Fruit fly (Drosophila melanogaster) whole organism, embryonic: Measurements from ENCODE around the gene CG14805.

ENCODE experiments used
- Atf3 ChIP-seq: fragments of 200-800 bp; sonication (Bioruptor generic); optimal IDR thresholded peaks from 3 replicates; lab custom pipeline; 2016; ENCODE audit warnings: missing biosample characterization, missing genetic modification characterization
- BEAF-32 ChIP-seq: fragments of 200-800 bp; sonication (Bioruptor generic); optimal IDR thresholded peaks from 3 replicates; lab custom pipeline; 2017; ENCODE audit warnings: missing biosample characterization, missing genetic modification characterization, mild to moderate bottlenecking, moderate library complexity, missing genetic modification reagents
- CG11093 ChIP-seq: fragments of 200-800 bp; sonication (Bioruptor generic); IDR thresholded peaks from 3 replicates; pipeline ENCODE4 v1.3.6; 2022; ENCODE audit warnings: missing biosample characterization, missing genetic modification characterization
- CG11560 ChIP-seq: fragments of 200-800 bp; sonication (Bioruptor generic); IDR thresholded peaks from 3 replicates; pipeline ENCODE4 v1.3.6; 2022; ENCODE audit warnings: missing biosample characterization, missing genetic modification characterization
- CG11696 ChIP-seq: fragments of 200-800 bp; sonication (Bioruptor generic); IDR thresholded peaks from 2 replicates; pipeline ENCODE4 v1.3.6; 2022; ENCODE audit warnings: missing biosample characterization, missing genetic modification characterization
- CG14667 ChIP-seq: fragments of 200-800 bp; sonication (Bioruptor generic); IDR thresholded peaks from 2 replicates; pipeline ENCODE4 v1.3.6; 2022; ENCODE audit warnings: missing biosample characterization, missing genetic modification characterization
- CG14965 ChIP-seq: fragments of 200-800 bp; sonication (Bioruptor generic); optimal IDR thresholded peaks from 2 replicates; lab custom pipeline; 2016; ENCODE audit warnings: missing biosample characterization, missing genetic modification characterization, borderline replicate concordance
- CG15073 ChIP-seq: fragments of 200-800 bp; sonication (Bioruptor generic); optimal IDR thresholded peaks from 2 replicates; lab custom pipeline; 2016; ENCODE audit warnings: missing biosample characterization, missing genetic modification characterization
- CG15601 ChIP-seq: fragments of 200-800 bp; sonication (Bioruptor generic); optimal IDR thresholded peaks from 3 replicates; lab custom pipeline; 2019; ENCODE audit warnings: missing biosample characterization, mild to moderate bottlenecking, missing genetic modification characterization, moderate library complexity
- CG16863 ChIP-seq: fragments of 200-800 bp; sonication (Bioruptor generic); optimal IDR thresholded peaks from 3 replicates; lab custom pipeline; 2016; ENCODE audit warnings: missing biosample characterization, missing genetic modification characterization
- CG17385 ChIP-seq: fragments of 200-800 bp; sonication (Bioruptor generic); optimal IDR thresholded peaks from 3 replicates; lab custom pipeline; 2018; ENCODE audit warnings: missing biosample characterization, mild to moderate bottlenecking, missing genetic modification characterization
- CG18599 ChIP-seq: fragments of 200-800 bp; sonication (Bioruptor generic); optimal IDR thresholded peaks from 3 replicates; lab custom pipeline; 2017; ENCODE audit warnings: missing biosample characterization, missing genetic modification characterization, mild to moderate bottlenecking, moderate library complexity, missing genetic modification reagents
- CG2120 ChIP-seq: fragments of 200-800 bp; sonication (Bioruptor generic); optimal IDR thresholded peaks from 3 replicates; lab custom pipeline; 2016; ENCODE audit warnings: missing biosample characterization, missing genetic modification characterization
- CG2889 ChIP-seq: fragments of 200-800 bp; sonication (Bioruptor generic); IDR thresholded peaks from 3 replicates; pipeline ENCODE4 v1.3.6; 2022; ENCODE audit warnings: missing biosample characterization, missing genetic modification characterization
- CG30020 ChIP-seq: fragments of 200-800 bp; optimal IDR thresholded peaks from 2 replicates; lab custom pipeline; 2019; ENCODE audit warnings: missing biosample characterization, mild to moderate bottlenecking, missing genetic modification characterization, moderate library complexity
- CG33213 ChIP-seq: fragments of 200-800 bp; sonication (Bioruptor generic); optimal IDR thresholded peaks from 3 replicates; lab custom pipeline; 2016; ENCODE audit warnings: missing biosample characterization, missing genetic modification characterization
- CG4282 ChIP-seq: fragments of 200-800 bp; sonication (Bioruptor generic); optimal IDR thresholded peaks from 2 replicates; lab custom pipeline; 2016; ENCODE audit warnings: missing biosample characterization, missing genetic modification characterization
- CG4820 ChIP-seq: fragments of 200-800 bp; sonication (Bioruptor generic); optimal IDR thresholded peaks from 3 replicates; lab custom pipeline; 2016; ENCODE audit warnings: missing biosample characterization, missing genetic modification characterization
- CG6254 ChIP-seq: fragments of 200-800 bp; sonication (Bioruptor generic); optimal IDR thresholded peaks from 3 replicates; lab custom pipeline; 2017; ENCODE audit warnings: mild to moderate bottlenecking, missing biosample characterization, missing genetic modification reagents, missing genetic modification characterization
- CG7357 ChIP-seq: fragments of 200-800 bp; sonication (Bioruptor generic); IDR thresholded peaks from 3 replicates; pipeline ENCODE4 v1.3.6; 2022; ENCODE audit warnings: missing biosample characterization, missing genetic modification characterization
- CG8478 ChIP-seq: fragments of >200 bp; optimal IDR thresholded peaks from 2 replicates; lab custom pipeline; 2018
- CG9437 ChIP-seq: fragments of 200-800 bp; sonication (Bioruptor generic); optimal IDR thresholded peaks from 2 replicates; lab custom pipeline; 2018; ENCODE audit warnings: missing biosample characterization, mild to moderate bottlenecking, missing genetic modification characterization
- CG9876 ChIP-seq: fragments of 200-800 bp; sonication (Bioruptor generic); optimal IDR thresholded peaks from 2 replicates; lab custom pipeline; 2016; ENCODE audit warnings: missing biosample characterization, missing genetic modification characterization
- CkIIα-i1 ChIP-seq: fragments of 200-800 bp; sonication (Bioruptor generic); IDR thresholded peaks from 2 replicates; pipeline ENCODE4 v1.3.6; 2022; ENCODE audit warnings: missing biosample characterization, missing genetic modification characterization
- Dip3 ChIP-seq: fragments of 200-800 bp; sonication (Bioruptor generic); optimal IDR thresholded peaks from 3 replicates; lab custom pipeline; 2016; ENCODE audit warnings: missing biosample characterization, missing genetic modification characterization
- E2f2 ChIP-seq: fragments of 200-800 bp; sonication (Bioruptor generic); IDR thresholded peaks from 2 replicates; pipeline ENCODE4 v1.3.6; 2022; ENCODE audit warnings: missing biosample characterization, missing genetic modification characterization
- Ets65A ChIP-seq: fragments of 200-800 bp; sonication (Bioruptor generic); peaks from one replicate; lab custom pipeline; 2016; ENCODE audit warnings: missing biosample characterization, missing genetic modification characterization
- Mad ChIP-seq: fragments of 200-800 bp; sonication (Bioruptor generic); optimal IDR thresholded peaks from 2 replicates; lab custom pipeline; 2016; ENCODE audit warnings: missing biosample characterization, missing genetic modification characterization
- Med ChIP-seq: fragments of 200-800 bp; sonication (Bioruptor generic); peaks from one replicate; lab custom pipeline; 2016; ENCODE audit warnings: missing biosample characterization, missing genetic modification characterization, mild to moderate bottlenecking, inconsistent platforms, moderate library complexity
- NC2α ChIP-seq: fragments of 200-800 bp; sonication (Bioruptor generic); optimal IDR thresholded peaks from 2 replicates; lab custom pipeline; 2016; ENCODE audit warnings: missing biosample characterization, missing genetic modification characterization
- Side ChIP-seq: fragments of 200-800 bp; sonication (Bioruptor generic); optimal IDR thresholded peaks from 2 replicates; lab custom pipeline; 2016; ENCODE audit warnings: missing biosample characterization, missing genetic modification characterization
- Sox102F ChIP-seq: fragments of 200-800 bp; sonication (Bioruptor generic); optimal IDR thresholded peaks from 2 replicates; lab custom pipeline; 2018; ENCODE audit warnings: missing biosample characterization, mild to moderate bottlenecking, missing genetic modification characterization, moderate library complexity
- Ssrp ChIP-seq: fragments of 200-800 bp; sonication (Bioruptor generic); optimal IDR thresholded peaks from 2 replicates; lab custom pipeline; 2018; ENCODE audit warnings: missing biosample characterization, mild to moderate bottlenecking, missing genetic modification characterization, moderate library complexity
- abd-A ChIP-seq: fragments of 200-800 bp; sonication (Bioruptor generic); optimal IDR thresholded peaks from 3 replicates; lab custom pipeline; 2019; ENCODE audit warnings: missing biosample characterization, mild to moderate bottlenecking, missing genetic modification characterization, moderate library complexity
- bab2 ChIP-seq: fragments of 200-800 bp; sonication (Bioruptor generic); optimal IDR thresholded peaks from 2 replicates; lab custom pipeline; 2016; ENCODE audit warnings: missing biosample characterization, missing genetic modification characterization
- bigmax ChIP-seq: fragments of 200-800 bp; sonication (Bioruptor generic); optimal IDR thresholded peaks from 2 replicates; lab custom pipeline; 2018; ENCODE audit warnings: missing biosample characterization, mild to moderate bottlenecking, missing genetic modification characterization
- cad ChIP-seq: fragments of >200 bp; optimal IDR thresholded peaks from 2 replicates; lab custom pipeline; 2017; ENCODE audit warnings: missing biosample characterization, missing genetic modification characterization
- dm ChIP-seq: fragments of 200-800 bp; sonication (Bioruptor generic); optimal IDR thresholded peaks from 3 replicates; lab custom pipeline; 2016; ENCODE audit warnings: missing biosample characterization, missing genetic modification characterization
- eyg ChIP-seq: fragments of 200-800 bp; sonication (Bioruptor generic); optimal IDR thresholded peaks from 3 replicates; lab custom pipeline; 2016; ENCODE audit warnings: missing biosample characterization, missing genetic modification characterization
- gsb ChIP-seq: fragments of 200-800 bp; sonication (Bioruptor generic); IDR thresholded peaks from 2 replicates; pipeline ENCODE4 v1.3.6; 2022; ENCODE audit warnings: missing biosample characterization, missing genetic modification characterization
- ham ChIP-seq: fragments of 200-800 bp; sonication (Bioruptor generic); IDR thresholded peaks from 2 replicates; pipeline ENCODE4 v1.3.6; 2022; ENCODE audit warnings: missing biosample characterization, missing genetic modification characterization
- ind ChIP-seq: fragments of 200-800 bp; sonication (Bioruptor generic); optimal IDR thresholded peaks from 3 replicates; lab custom pipeline; 2016; ENCODE audit warnings: missing biosample characterization, missing genetic modification characterization
- insv ChIP-seq, 2 experiments: fragments of 200-800 bp; sonication (Bioruptor generic); optimal IDR thresholded peaks; 3 replicates each; lab custom pipeline; 2016 to 2018; ENCODE audit warnings: missing biosample characterization in 2 of 2, missing genetic modification characterization in 2 of 2
- ken ChIP-seq: fragments of 200-800 bp; sonication (Bioruptor generic); IDR thresholded peaks from 3 replicates; pipeline ENCODE4 v1.3.6; 2022; ENCODE audit warnings: missing biosample characterization, missing genetic modification characterization
- mirr ChIP-seq: fragments of 200-800 bp; sonication (Bioruptor generic); optimal IDR thresholded peaks from 3 replicates; lab custom pipeline; 2018; ENCODE audit warnings: missing biosample characterization, mild to moderate bottlenecking, missing genetic modification characterization
- mld ChIP-seq: fragments of 200-800 bp; sonication (Bioruptor generic); IDR thresholded peaks from 3 replicates; pipeline ENCODE4 v1.3.6; 2022; ENCODE audit warnings: missing biosample characterization, missing genetic modification characterization; ENCODE audit not compliant: partially characterized antibody
- sisA ChIP-seq: fragments of 200-800 bp; sonication (Bioruptor generic); IDR thresholded peaks from 2 replicates; pipeline ENCODE4 v1.3.6; 2022; ENCODE audit warnings: missing biosample characterization, missing genetic modification characterization
- so ChIP-seq: fragments of 200-800 bp; sonication (Bioruptor generic); IDR thresholded peaks from 3 replicates; pipeline ENCODE4 v1.3.6; 2022; ENCODE audit warnings: missing biosample characterization, missing genetic modification characterization
- sqz ChIP-seq: fragments of 200-800 bp; sonication (Bioruptor generic); optimal IDR thresholded peaks from 3 replicates; lab custom pipeline; 2018; ENCODE audit warnings: missing biosample characterization, mild to moderate bottlenecking, missing genetic modification characterization
- twi ChIP-seq: fragments of 200-800 bp; optimal IDR thresholded peaks from 2 replicates; lab custom pipeline; 2019; ENCODE audit warnings: missing biosample characterization, mild to moderate bottlenecking, missing genetic modification characterization, moderate library complexity
- wor ChIP-seq: fragments of 200-800 bp; sonication (Bioruptor generic); IDR thresholded peaks from 2 replicates; pipeline ENCODE4 v1.3.6; 2022; ENCODE audit warnings: missing biosample characterization, missing genetic modification characterization
- zfh1 ChIP-seq: fragments of 200-800 bp; sonication (Bioruptor generic); IDR thresholded peaks from 3 replicates; pipeline ENCODE4 v1.3.6; 2022; ENCODE audit warnings: missing biosample characterization, missing genetic modification characterization
- zfh2 ChIP-seq: fragments of 200-800 bp; sonication (Bioruptor generic); optimal IDR thresholded peaks from 2 replicates; lab custom pipeline; 2016; ENCODE audit warnings: missing biosample characterization, missing genetic modification characterization

Gene CG14805

DNA sequence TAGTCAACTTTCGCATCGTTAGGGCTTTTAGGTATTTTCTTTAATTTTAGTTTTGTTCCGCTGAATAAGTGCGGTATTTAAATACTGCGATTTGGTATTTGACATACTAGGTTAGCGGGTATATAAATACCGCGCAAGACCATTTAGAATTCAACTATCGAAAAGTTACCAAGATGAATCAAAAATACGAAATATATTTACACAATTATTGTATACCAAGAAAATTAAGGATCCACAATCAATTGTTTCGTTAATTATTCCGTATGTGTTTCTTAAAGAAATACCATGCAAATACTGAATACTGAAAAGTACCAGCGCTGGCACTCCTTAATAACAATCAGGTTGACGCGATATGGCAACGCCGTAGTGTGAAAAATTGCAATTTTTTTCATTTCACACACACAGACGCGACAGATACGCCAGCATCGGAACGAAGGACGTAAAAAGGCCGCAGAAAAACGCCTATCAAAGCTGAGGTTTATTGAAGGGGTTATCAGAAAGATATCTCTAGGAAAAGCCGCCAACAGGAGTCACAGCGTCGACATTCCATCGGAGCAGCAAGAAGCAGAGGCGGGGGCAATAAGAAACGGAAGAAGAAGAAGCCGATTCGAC, 3.5 kb upstream of the CG14805 start, which contains the start of the genes Pgam5 and Vps26 (continued):
- no peak for TF ChIP-seq CG11696 (GFP tag; lab: Robert Waterston, UW)
- TF ChIP-seq cad: no peak
- TF ChIP-seq CG4820: no peak
- TF ChIP-seq CG6254 (GFP tag; lab: Kevin White, UChicago): no peak
- no peak for TF ChIP-seq Ets65A (GFP tag; lab: Kevin White, UChicago)
- no peak for TF ChIP-seq mld (GFP tag; lab: Robert Waterston, UW)
- TF ChIP-seq E2f2: peak; percentile 19; the same call in 1 of the 2 replicates
- no peak for TF ChIP-seq Dip3 (GFP tag; lab: Kevin White, UChicago)
- no peak for TF ChIP-seq eyg (GFP tag; lab: Kevin White, UChicago)
- TF ChIP-seq twi (tag; lab: Kevin White, UChicago): no peak
- no peak for TF ChIP-seq CG33213 (GFP tag; lab: Kevin White, UChicago)
- no peak for TF ChIP-seq gsb (GFP tag; lab: Robert Waterston, UW)
- no peak for TF ChIP-seq CG7357 (GFP tag; lab: Robert Waterston, UW)
- no peak for TF ChIP-seq so (GFP tag; lab: Robert Waterston, UW)
- TF ChIP-seq CG17385 (GFP tag; lab: Kevin White, UChicago): peak; percentile 95
- no peak for TF ChIP-seq CG15601 (tag; lab: Kevin White, UChicago)
- peak; percentile 51 for TF ChIP-seq BEAF-32 (GFP tag; lab: Kevin White, UChicago)
- no peak for TF ChIP-seq CG8478 (lab: Kevin White, UChicago)
- TF ChIP-seq zfh2: no peak
- TF ChIP-seq CG16863 (GFP tag; lab: Kevin White, UChicago): no peak
- no peak for TF ChIP-seq ken
- no peak for TF ChIP-seq insv (GFP tag; optimal IDR thresholded peaks at IDR 0.05; lab: Kevin White, UChicago)
- no peak for TF ChIP-seq bigmax (GFP tag; lab: Kevin White, UChicago)
- peak; percentile 48 for TF ChIP-seq CG30020 (tag; lab: Kevin White, UChicago)
- no peak for TF ChIP-seq bab2 (GFP tag; lab: Kevin White, UChicago)
- TF ChIP-seq CG18599 (GFP tag; lab: Kevin White, UChicago): no peak
- TF ChIP-seq CG2889 (GFP tag; lab: Robert Waterston, UW): no peak
- no peak for TF ChIP-seq mirr
- TF ChIP-seq Atf3 (GFP tag; lab: Kevin White, UChicago): no peak
- no peak for TF ChIP-seq CkIIα-i1 (GFP tag; lab: Robert Waterston, UW)
- TF ChIP-seq CG14667 (GFP tag; lab: Robert Waterston, UW): no peak
- no peak for TF ChIP-seq CG11093 (GFP tag; lab: Robert Waterston, UW)
- no peak for TF ChIP-seq zfh1 (GFP tag; lab: Robert Waterston, UW)
- TF ChIP-seq Med: peak; percentile 73
- TF ChIP-seq Mad: no peak
- no peak for TF ChIP-seq ind (GFP tag; lab: Kevin White, UChicago)
- TF ChIP-seq CG9876 (GFP tag; lab: Kevin White, UChicago): no peak
- no peak for TF ChIP-seq Ssrp (tag; lab: Kevin White, UChicago)
- TF ChIP-seq abd-A (tag; lab: Kevin White, UChicago): no peak
- TF ChIP-seq CG15073: no peak
- TF ChIP-seq CG11560 (tag; lab: Robert Waterston, UW): no peak
- no peak for TF ChIP-seq dm (GFP tag; lab: Kevin White, UChicago)
- TF ChIP-seq CG14965 (GFP tag; lab: Kevin White, UChicago): no peak
- no peak for TF ChIP-seq ham (GFP tag; lab: Robert Waterston, UW)
- TF ChIP-seq CG2120 (GFP tag; lab: Kevin White, UChicago): no peak
- TF ChIP-seq sqz (GFP tag; lab: Kevin White, UChicago): peak; percentile 97
- no peak for TF ChIP-seq sisA
- no peak for TF ChIP-seq wor (GFP tag; lab: Robert Waterston, UW)
- no peak for TF ChIP-seq CG4282 (GFP tag; lab: Kevin White, UChicago)
- TF ChIP-seq NC2α (GFP tag; lab: Kevin White, UChicago): no peak
- TF ChIP-seq Side (GFP tag; lab: Kevin White, UChicago): no peak
- TF ChIP-seq CG9437 (GFP tag; lab: Kevin White, UChicago): no peak
- no peak for TF ChIP-seq Sox102F
